Fruit fly (Drosophila melanogaster) whole organism, adult: ENCODE measurements around the gene SCOT.

Experiments used
- CG11617 ChIP-seq: fragments of 200-800 bp; sonication (Bioruptor generic); optimal IDR thresholded peaks from 2 replicates; lab custom pipeline; 2017; ENCODE audit warnings: mild to moderate bottlenecking, missing biosample characterization, missing genetic modification reagents, missing genetic modification characterization
- CG5204 ChIP-seq: fragments of 200-800 bp; sonication (Bioruptor generic); optimal IDR thresholded peaks from 2 replicates; lab custom pipeline; 2016; ENCODE audit warnings: missing biosample characterization, missing genetic modification characterization
- CG7045 ChIP-seq: fragments of 200-800 bp; sonication (Bioruptor generic); optimal IDR thresholded peaks from 2 replicates; lab custom pipeline; 2017; ENCODE audit warnings: missing biosample characterization, mild to moderate bottlenecking, missing genetic modification characterization
- Hr96 ChIP-seq: fragments of 200-800 bp; sonication (Bioruptor generic); optimal IDR thresholded peaks from 2 replicates; lab custom pipeline; 2016; ENCODE audit warnings: missing biosample characterization, missing genetic modification characterization
- kay ChIP-seq: fragments of 200-800 bp; sonication (Bioruptor generic); peaks from one replicate; lab custom pipeline; 2016; ENCODE audit warnings: missing biosample characterization, missing genetic modification characterization, borderline replicate concordance
- pad ChIP-seq: fragments of 200-800 bp; sonication (Bioruptor generic); optimal IDR thresholded peaks from 3 replicates; lab custom pipeline; 2017; ENCODE audit warnings: missing biosample characterization, missing genetic modification characterization, mild to moderate bottlenecking, moderate library complexity, missing genetic modification reagents
- tj ChIP-seq: fragments of 200-800 bp; sonication (Bioruptor generic); optimal IDR thresholded peaks from 3 replicates; lab custom pipeline; 2017; ENCODE audit warnings: missing biosample characterization, mild to moderate bottlenecking, missing genetic modification characterization, moderate library complexity

DNA sequence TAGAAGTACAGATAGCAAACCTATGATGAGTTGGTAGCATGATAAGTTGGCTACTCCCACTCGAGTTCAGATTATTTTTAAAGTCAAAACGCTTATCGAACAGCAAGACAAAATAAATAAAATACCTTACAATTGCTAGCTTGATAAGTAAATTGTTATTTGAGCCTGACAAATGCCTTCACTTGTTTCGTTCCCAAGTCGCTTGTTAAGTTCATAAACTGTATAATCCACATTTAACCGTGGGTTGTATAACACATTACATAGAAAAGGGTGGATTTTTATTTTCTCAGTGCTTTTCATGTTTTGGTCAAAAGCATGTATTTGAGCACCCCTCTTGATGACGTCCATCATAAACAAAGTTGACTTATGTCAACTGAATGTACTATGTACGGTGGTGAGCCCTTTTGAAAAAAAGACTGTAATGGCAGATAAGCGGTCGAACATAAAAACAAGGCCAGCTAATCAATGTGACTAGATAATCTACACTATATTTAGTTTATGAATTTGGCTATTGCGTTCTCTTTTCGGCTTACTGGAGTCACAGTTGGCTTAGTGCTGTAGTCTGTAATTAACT, 5.9 kb downstream of the SCOT start:
- no peak for TF ChIP-seq CG5204 (GFP tag; lab: Kevin White, UChicago)
- no peak for TF ChIP-seq CG11617 (GFP tag; lab: Kevin White, UChicago)
- TF ChIP-seq kay (GFP tag; lab: Kevin White, UChicago) = no peak
- no peak for TF ChIP-seq CG7045 (GFP tag; lab: Kevin White, UChicago)
- TF ChIP-seq Hr96 (GFP tag; lab: Kevin White, UChicago) = no peak
- no peak for TF ChIP-seq tj (GFP tag; lab: Kevin White, UChicago)
- TF ChIP-seq pad = no peak
